Worm (Caenorhabditis elegans) whole organism, mixed stage, embryonic: ENCODE measurements around the gene algn-9.
A peak's percentile ranks its signal among the peaks of the same experiment; 100 is the strongest.

ENCODE experiments used
- M03D4.4 ChIP-seq: sonication (generic microtip); optimal IDR thresholded peaks from 2 replicates; lab custom pipeline; 2017; ENCODE audit warnings: mild to moderate bottlenecking, missing genetic modification characterization, missing compliant biosample characterization
- bed-3 ChIP-seq: fragments of 200-800 bp; sonication (Bioruptor generic); optimal IDR thresholded peaks from 3 replicates; lab custom pipeline; 2018; ENCODE audit warnings: mild to moderate bottlenecking, missing genetic modification characterization, moderate library complexity, missing compliant biosample characterization
- blmp-1 ChIP-seq: fragments of 150-350 bp; optimal IDR thresholded peaks from 2 replicates; lab custom pipeline; 2014; ENCODE audit warnings: missing biosample characterization, missing genetic modification characterization
- ceh-39 ChIP-seq: fragments of 150-350 bp; optimal IDR thresholded peaks from 2 replicates; lab custom pipeline; 2014; ENCODE audit warnings: missing biosample characterization, missing genetic modification characterization
- ceh-43 ChIP-seq: fragments of 200-800 bp; sonication (Bioruptor generic); optimal IDR thresholded peaks from 2 replicates; lab custom pipeline; 2018; ENCODE audit warnings: mild to moderate bottlenecking, missing genetic modification characterization, moderate library complexity, missing compliant biosample characterization
- ceh-83 ChIP-seq: fragments of 200-800 bp; sonication (Bioruptor generic); optimal IDR thresholded peaks from 2 replicates; lab custom pipeline; 2018; ENCODE audit warnings: mild to moderate bottlenecking, missing genetic modification characterization, missing compliant biosample characterization
- ces-1 ChIP-seq: fragments of 150-350 bp; optimal IDR thresholded peaks from 2 replicates; lab custom pipeline; 2014; ENCODE audit warnings: missing biosample characterization, missing genetic modification reagents, missing genetic modification characterization
- cnd-1 ChIP-seq: fragments of 200-800 bp; sonication (Bioruptor generic); optimal IDR thresholded peaks from 2 replicates; lab custom pipeline; 2018; ENCODE audit warnings: mild to moderate bottlenecking, missing genetic modification characterization, missing compliant biosample characterization
- drap-1 ChIP-seq: fragments of 200-800 bp; sonication (Bioruptor generic); optimal IDR thresholded peaks from 3 replicates; lab custom pipeline; 2018; ENCODE audit warnings: mild to moderate bottlenecking, missing genetic modification characterization, missing compliant biosample characterization
- elt-1 ChIP-seq: sonication (generic microtip); optimal IDR thresholded peaks from 2 replicates; lab custom pipeline; 2017; ENCODE audit warnings: missing genetic modification characterization, mild to moderate bottlenecking, missing compliant biosample characterization, antibody characterized with exemption, moderate library complexity, borderline replicate concordance; ENCODE audit not compliant: insufficient read depth
- elt-3 ChIP-seq: fragments of 150-350 bp; optimal IDR thresholded peaks from 2 replicates; lab custom pipeline; 2014; ENCODE audit warnings: missing biosample characterization, missing genetic modification characterization
- flh-1 ChIP-seq: fragments of 200-800 bp; sonication (Bioruptor generic); optimal IDR thresholded peaks from 2 replicates; lab custom pipeline; 2018; ENCODE audit warnings: mild to moderate bottlenecking, missing genetic modification characterization, moderate library complexity, missing compliant biosample characterization
- ham-2 ChIP-seq: fragments of 200-800 bp; sonication (Bioruptor generic); optimal IDR thresholded peaks from 2 replicates; lab custom pipeline; 2018; ENCODE audit warnings: mild to moderate bottlenecking, missing genetic modification characterization, missing compliant biosample characterization
- lin-13 ChIP-seq: fragments of 150-350 bp; optimal IDR thresholded peaks from 2 replicates; lab custom pipeline; 2014; ENCODE audit warnings: missing biosample characterization, missing genetic modification characterization
- lin-32 ChIP-seq: fragments of 200-800 bp; sonication (Bioruptor generic); optimal IDR thresholded peaks from 2 replicates; lab custom pipeline; 2018; ENCODE audit warnings: mild to moderate bottlenecking, missing genetic modification characterization, missing compliant biosample characterization
- lsy-2 ChIP-seq: fragments of 150-350 bp; optimal IDR thresholded peaks from 2 replicates; lab custom pipeline; 2014; ENCODE audit warnings: missing biosample characterization, missing genetic modification characterization
- mab-5 ChIP-seq: fragments of 150-350 bp; optimal IDR thresholded peaks from 2 replicates; lab custom pipeline; 2014; ENCODE audit warnings: missing biosample characterization, missing genetic modification characterization
- mep-1 ChIP-seq: fragments of 150-350 bp; optimal IDR thresholded peaks from 2 replicates; lab custom pipeline; 2017; ENCODE audit warnings: missing biosample characterization, missing genetic modification reagents, missing genetic modification characterization, inconsistent platforms
- nhr-2 ChIP-seq: fragments of 150-350 bp; optimal IDR thresholded peaks from 2 replicates; lab custom pipeline; 2014; ENCODE audit warnings: missing biosample characterization, missing genetic modification characterization
- nhr-237 ChIP-seq: fragments of 150-350 bp; optimal IDR thresholded peaks from 2 replicates; lab custom pipeline; 2014; ENCODE audit warnings: missing biosample characterization, missing genetic modification characterization
- nhr-28 ChIP-seq: fragments of 150-350 bp; optimal IDR thresholded peaks from 2 replicates; lab custom pipeline; 2014; ENCODE audit warnings: missing biosample characterization, missing genetic modification characterization
- nhr-76 ChIP-seq: sonication (generic microtip); optimal IDR thresholded peaks from 2 replicates; lab custom pipeline; 2017; ENCODE audit warnings: missing biosample characterization, missing genetic modification characterization
- sem-2 ChIP-seq: fragments of 200-800 bp; sonication (Bioruptor generic); optimal IDR thresholded peaks from 2 replicates; lab custom pipeline; 2018; ENCODE audit warnings: mild to moderate bottlenecking, missing genetic modification characterization, missing compliant biosample characterization
- snpc-4 ChIP-seq: fragments of 150-350 bp; optimal IDR thresholded peaks from 2 replicates; lab custom pipeline; 2014; ENCODE audit warnings: missing biosample characterization, missing genetic modification characterization
- sptf-1 ChIP-seq: sonication (generic microtip); optimal IDR thresholded peaks from 2 replicates; lab custom pipeline; 2017; ENCODE audit warnings: mild to moderate bottlenecking, missing genetic modification characterization, moderate library complexity, missing compliant biosample characterization
- tbx-8 ChIP-seq: fragments of 200-800 bp; sonication (Bioruptor generic); optimal IDR thresholded peaks from 2 replicates; lab custom pipeline; 2018; ENCODE audit warnings: mild to moderate bottlenecking, missing genetic modification characterization, moderate library complexity, missing compliant biosample characterization
- unc-120 ChIP-seq: sonication (generic microtip); optimal IDR thresholded peaks from 2 replicates; lab custom pipeline; 2017; ENCODE audit warnings: missing genetic modification characterization, missing compliant biosample characterization; ENCODE audit not compliant: poor library complexity, severe bottlenecking
- unc-39 ChIP-seq: fragments of 150-350 bp; optimal IDR thresholded peaks from 2 replicates; lab custom pipeline; 2014; ENCODE audit warnings: missing biosample characterization, missing genetic modification characterization
- unc-62 ChIP-seq: fragments of 150-350 bp; optimal IDR thresholded peaks from 2 replicates; lab custom pipeline; 2014; ENCODE audit warnings: missing biosample characterization, missing genetic modification reagents, missing genetic modification characterization
- zip-8 ChIP-seq: fragments of 150-350 bp; optimal IDR thresholded peaks from 2 replicates; lab custom pipeline; 2014; ENCODE audit warnings: missing biosample characterization, missing genetic modification characterization
- ztf-11 ChIP-seq: fragments of 150-350 bp; optimal IDR thresholded peaks from 2 replicates; lab custom pipeline; 2014; ENCODE audit warnings: missing biosample characterization, missing genetic modification characterization

The algn-9 gene

ce11 chrII:10592452-10592851 lies 8.3 kb downstream of the algn-9 start, which contains the start of gene crn-5:
Gene crn-5 (plus strand): TSS chrII:10592752.
- TF ChIP-seq sptf-1 (tag; lab: Kevin White, UChicago) (no peak), ham-2 (no peak), lin-32 (no peak), nhr-28 (tag; lab: Kevin White, UChicago) (no peak), mab-5 (tag; lab: Kevin White, UChicago) (no peak), snpc-4 (tag; lab: Kevin White, UChicago) (no peak), ztf-11 (tag; lab: Kevin White, UChicago) (no peak), elt-3 (tag; lab: Kevin White, UChicago) (no peak), ceh-43 (GFP tag; lab: Kevin White, UChicago) (no peak), cnd-1 (tag; lab: Kevin White, UChicago) (no peak), ceh-39 (tag; lab: Kevin White, UChicago) (no peak), ces-1 (GFP tag; lab: Kevin White, UChicago) (no peak), M03D4.4 (tag; lab: Kevin White, UChicago) (no peak), lsy-2 (tag; lab: Kevin White, UChicago) (no peak), mep-1 (tag; lab: Kevin White, UChicago) (no peak)
- TF ChIP-seq, all 35 proteins: peak for 0

ce11 chrII:10594312-10594711 lies 10.2 kb downstream of the algn-9 start:
- peak; percentile 94 for TF ChIP-seq zip-8
- no peak for TF ChIP-seq mep-1 (tag; lab: Kevin White, UChicago)
- TF ChIP-seq ham-2, result no peak
- TF ChIP-seq mab-5 (tag; lab: Kevin White, UChicago), result no peak
- TF ChIP-seq nhr-237, result no peak
- TF ChIP-seq lin-32, result no peak
- no peak for TF ChIP-seq flh-1 (GFP tag; lab: Kevin White, UChicago)

- TF ChIP-seq mep-1 (tag; lab: Kevin White, UChicago) (no peak), sptf-1 (tag; lab: Kevin White, UChicago) (no peak), ces-1 (GFP tag; lab: Kevin White, UChicago) (no peak)
Observed at ce11 chrII:10594758-10595157, 10.6 kb downstream of the algn-9 start, which contains the start of gene C14A4.6. Gene C14A4.6 (minus strand): TSS chrII:10594776.

- TF ChIP-seq tbx-8, result no peak
- no peak for TF ChIP-seq snpc-4 (tag; lab: Kevin White, UChicago)
- TF ChIP-seq ceh-83, result no peak
- TF ChIP-seq ceh-43 (GFP tag; lab: Kevin White, UChicago), result no peak
Observed at ce11 chrII:10596462-10596861, 12.3 kb downstream of the algn-9 start, which contains the start of gene C14A4.7. Gene C14A4.7 (minus strand): TSS chrII:10596562.

- TF ChIP-seq mep-1 (tag; lab: Kevin White, UChicago), result no peak
- TF ChIP-seq unc-120 (tag; lab: Kevin White, UChicago), result no peak
- no peak for TF ChIP-seq unc-39
- no peak for TF ChIP-seq lin-32
- no peak for TF ChIP-seq lin-13 (tag; lab: Kevin White, UChicago)
- no peak for TF ChIP-seq elt-1 (tag; lab: Kevin White, UChicago)
- no peak for TF ChIP-seq ceh-39 (tag; lab: Kevin White, UChicago)
- TF ChIP-seq ces-1 (GFP tag; lab: Kevin White, UChicago), result no peak
- no peak for TF ChIP-seq ceh-43 (GFP tag; lab: Kevin White, UChicago)
- no peak for TF ChIP-seq zip-8
- TF ChIP-seq elt-3 (tag; lab: Kevin White, UChicago), result no peak
- no peak for TF ChIP-seq M03D4.4 (tag; lab: Kevin White, UChicago)
- TF ChIP-seq nhr-2, result no peak
- no peak for TF ChIP-seq ham-2
- TF ChIP-seq, all 35 proteins: peak for 0
Observed at ce11 chrII:10598039-10598438, 13.9 kb downstream of the algn-9 start, which contains the start of gene C14A4.8. Gene C14A4.8 (minus strand): TSS chrII:10598139.

ce11 chrII:10598970-10599369 lies 14.8 kb downstream of the algn-9 start, which contains the start of gene C14A4.9:
Gene C14A4.9 (plus strand): TSS chrII:10599337.
- TF ChIP-seq cnd-1 (tag; lab: Kevin White, UChicago), result no peak
- peak; percentile 79 for TF ChIP-seq elt-3 (tag; lab: Kevin White, UChicago)

ce11 chrII:10602184-10602583 lies 18.0 kb downstream of the algn-9 start, which contains the start of gene srv-2:
Gene srv-2 (minus strand): TSS chrII:10602284.
- TF ChIP-seq sptf-1 (tag; lab: Kevin White, UChicago), result no peak
- no peak for TF ChIP-seq flh-1 (GFP tag; lab: Kevin White, UChicago)
- TF ChIP-seq ces-1 (GFP tag; lab: Kevin White, UChicago), result no peak
- TF ChIP-seq bed-3 (GFP tag; lab: Kevin White, UChicago), result no peak
- TF ChIP-seq drap-1 (GFP tag; lab: Kevin White, UChicago), result no peak
- no peak for TF ChIP-seq ceh-39 (tag; lab: Kevin White, UChicago)
- no peak for TF ChIP-seq ztf-11 (tag; lab: Kevin White, UChicago)
- TF ChIP-seq blmp-1 (tag; lab: Kevin White, UChicago), result no peak
- no peak for TF ChIP-seq nhr-76 (tag; lab: Kevin White, UChicago)
- no peak for TF ChIP-seq cnd-1 (tag; lab: Kevin White, UChicago)
- no peak for TF ChIP-seq sem-2 (GFP tag; lab: Kevin White, UChicago)
- no peak for TF ChIP-seq unc-62 (GFP tag; lab: Kevin White, UChicago)
- no peak for TF ChIP-seq mab-5 (tag; lab: Kevin White, UChicago)
- no peak for TF ChIP-seq lsy-2 (tag; lab: Kevin White, UChicago)
- TF ChIP-seq elt-3 (tag; lab: Kevin White, UChicago), result no peak
- no peak for TF ChIP-seq nhr-237
- no peak for TF ChIP-seq zip-8
- no peak for TF ChIP-seq tbx-8
